Fruit fly (Drosophila melanogaster) whole organism, prepupa: ENCODE results near the gene lilli.

Experiments used
- CG11762 ChIP-seq: fragments of 200-800 bp; sonication (Bioruptor generic); optimal IDR thresholded peaks from 3 replicates; lab custom pipeline; 2016; ENCODE audit warnings: missing biosample characterization, missing genetic modification characterization; ENCODE audit not compliant: insufficient read depth
- CG1621 ChIP-seq: fragments of 200-800 bp; sonication (Bioruptor generic); optimal IDR thresholded peaks from 3 replicates; lab custom pipeline; 2018; ENCODE audit warnings: missing biosample characterization, mild to moderate bottlenecking, missing genetic modification characterization
- CG6792 ChIP-seq: fragments of 200-800 bp; sonication (Bioruptor generic); optimal IDR thresholded peaks from 3 replicates; lab custom pipeline; 2016; ENCODE audit warnings: missing biosample characterization, missing genetic modification characterization
- CG9139 ChIP-seq: fragments of 200-800 bp; sonication (Bioruptor generic); optimal IDR thresholded peaks from 3 replicates; lab custom pipeline; 2017; ENCODE audit warnings: missing biosample characterization, mild to moderate bottlenecking, missing genetic modification characterization
- OdsH ChIP-seq: fragments of 200-800 bp; sonication (Bioruptor generic); optimal IDR thresholded peaks from 3 replicates; lab custom pipeline; 2016; ENCODE audit warnings: missing biosample characterization, missing genetic modification characterization
- Sox102F ChIP-seq: fragments of 200-800 bp; sonication (Bioruptor generic); optimal IDR thresholded peaks from 2 replicates; lab custom pipeline; 2016; ENCODE audit warnings: missing biosample characterization, mild to moderate bottlenecking, missing genetic modification characterization
- acj6 ChIP-seq: fragments of 200-800 bp; sonication (Bioruptor generic); optimal IDR thresholded peaks from 3 replicates; lab custom pipeline; 2016; ENCODE audit warnings: missing biosample characterization, missing genetic modification characterization
- cyc ChIP-seq: fragments of 200-800 bp; sonication (Bioruptor generic); optimal IDR thresholded peaks from 3 replicates; lab custom pipeline; 2016; ENCODE audit warnings: missing biosample characterization, missing genetic modification characterization
- dsx ChIP-seq: fragments of 200-800 bp; optimal IDR thresholded peaks from 3 replicates; lab custom pipeline; 2019; ENCODE audit warnings: missing biosample characterization, mild to moderate bottlenecking, missing genetic modification characterization, moderate library complexity; ENCODE audit not compliant: poor library complexity, severe bottlenecking
- fd59A ChIP-seq: fragments of 200-800 bp; sonication (Bioruptor generic); optimal IDR thresholded peaks from 2 replicates; lab custom pipeline; 2017; ENCODE audit warnings: missing biosample characterization, mild to moderate bottlenecking, missing genetic modification characterization, missing genetic modification reagents
- lz ChIP-seq: fragments of 200-800 bp; sonication (Bioruptor generic); optimal IDR thresholded peaks from 3 replicates; lab custom pipeline; 2016; ENCODE audit warnings: missing biosample characterization, missing genetic modification characterization
- ss ChIP-seq, 2 experiments: fragments of 200-800 bp; sonication (Bioruptor generic); optimal IDR thresholded peaks; 2 replicates in 1 of 2; 3 replicates in 1 of 2; lab custom pipeline; 2017 to 2018; ENCODE audit warnings: mild to moderate bottlenecking in 2 of 2, missing biosample characterization in 2 of 2, missing genetic modification characterization in 2 of 2, moderate library complexity in 1 of 2

- TF ChIP-seq CG1621 (tag; lab: Kevin White, UChicago) (no peak), Sox102F (GFP tag; lab: Kevin White, UChicago) (no peak), fd59A (GFP tag; lab: Kevin White, UChicago) (no peak), cyc (GFP tag; lab: Kevin White, UChicago) (no peak), acj6 (no peak), dsx (GFP tag; lab: Kevin White, UChicago) (no peak), CG9139 (GFP tag; lab: Kevin White, UChicago) (no peak), OdsH (GFP tag; lab: Kevin White, UChicago) (no peak), CG11762 (no peak), ss (GFP tag; optimal IDR thresholded peaks at IDR 0.05; lab: Kevin White, UChicago) (no peak), lz (GFP tag; lab: Kevin White, UChicago) (peak; percentile 13), CG6792 (no peak)
Measured at dm6 chr2L:2992664-2993174, 107.0 kb downstream of the lilli start, which contains the start of the genes okr and CG3558.
